Worm (Caenorhabditis elegans) whole organism, young adult: ENCODE data around the gene mrpl-53.

ENCODE experiments used
- F49E8.2 ChIP-seq: sonication (generic microtip); optimal IDR thresholded peaks from 3 replicates; lab custom pipeline; 2017; ENCODE audit warnings: missing genetic modification characterization, mild to moderate bottlenecking, missing compliant biosample characterization, antibody characterized with exemption, moderate library complexity; ENCODE audit not compliant: insufficient read depth
- ekl-4 ChIP-seq: fragments of 200-800 bp; sonication (Bioruptor generic); IDR thresholded peaks from 2 replicates; pipeline ENCODE4 v1.3.6; 2022; ENCODE audit warnings: missing genetic modification reagents, missing genetic modification characterization, missing compliant biosample characterization
- nfya-1 ChIP-seq: sonication (generic microtip); optimal IDR thresholded peaks from 2 replicates; lab custom pipeline; 2017; ENCODE audit warnings: antibody characterized with exemption, missing compliant biosample characterization, missing genetic modification characterization, borderline replicate concordance; ENCODE audit not compliant: insufficient read depth
- rpc-1 ChIP-seq, 2 experiments: fragments of 150-350 bp in 1 of 2; sonication (generic microtip) in 1 of 2; optimal IDR thresholded peaks; 2 replicates each; lab custom pipeline; 2014 to 2018; ENCODE audit warnings: missing biosample characterization in 1 of 2, missing genetic modification characterization in 1 of 2, missing genetic modification reagents in 1 of 2, missing genotype in 1 of 2
- somi-1 ChIP-seq: fragments of 200-800 bp; sonication (Bioruptor generic); optimal IDR thresholded peaks from 2 replicates; lab custom pipeline; 2018; ENCODE audit warnings: mild to moderate bottlenecking, missing genetic modification characterization, missing compliant biosample characterization

ce11 chrII:9577630-9578029 lies 19.8 kb upstream of the mrpl-53 start:
- TF ChIP-seq nfya-1 (tag; lab: Kevin White, UChicago) (no peak), F49E8.2 (tag; lab: Kevin White, UChicago) (no peak), somi-1 (GFP tag; lab: Kevin White, UChicago) (no peak), ekl-4 (GFP tag; lab: Robert Waterston, UW) (no peak), rpc-1 (optimal IDR thresholded peaks at IDR 0.05; lab: Kevin White, UChicago) (no peak), rpc-1 (tag; optimal IDR thresholded peaks at IDR 0.05; lab: Kevin White, UChicago) (no peak)
